Worm (Caenorhabditis elegans): ENCODE data around the gene C47D12.4.

ce11 chrII:11652679-11653174, 28.8 kb upstream of the C47D12.4 start, which contains the start of the genes rad-23 and rpn-12:
- TF ChIP-seq nhr-237 (tag; optimal IDR thresholded peaks at IDR 0.05) (no peak), nhr-77 (tag; optimal IDR thresholded peaks at IDR 0.05) (peak; percentile 59), elt-2 (tag; optimal IDR thresholded peaks at IDR 0.05) (no peak), lsy-2 (tag; optimal IDR thresholded peaks at IDR 0.05) (peak; percentile 76 to 91), lin-13 (GFP tag; optimal IDR thresholded peaks at IDR 0.05) (no peak), pax-3 (tag; optimal IDR thresholded peaks at IDR 0.05) (no peak), pqm-1 (tag; optimal IDR thresholded peaks at IDR 0.05) (no peak)

Data from whole organism, L1 larva.